Worm (Caenorhabditis elegans): ENCODE measurements around the gene C05B5.1.

C05B5.1 gene

ce11 chrIII:10023452-10023851 is 35.2 kb upstream of the C05B5.1 start, which contains the start of gene ins-21:
Gene ins-21, plus strand, starts transcription at chrIII:10023752.
- TF ChIP-seq tbx-11 (GFP tag; IDR thresholded peaks at IDR 0.05) (no peak), hmbx-1 (tag; optimal IDR thresholded peaks at IDR 0.05) (no peak), flt-1 (GFP tag; IDR thresholded peaks at IDR 0.05) (no peak), ama-1 (optimal IDR thresholded peaks at IDR 0.05) (no peak), pes-1 (GFP tag; IDR thresholded peaks at IDR 0.05) (no peak), hmg-4 (GFP tag; optimal IDR thresholded peaks at IDR 0.05) (no peak), ets-7 (tag; optimal IDR thresholded peaks at IDR 0.05) (no peak), F13C5.2 (tag; optimal IDR thresholded peaks at IDR 0.05) (no peak), aly-1 (tag; optimal IDR thresholded peaks at IDR 0.05) (no peak), tra-4 (tag; optimal IDR thresholded peaks at IDR 0.05) (no peak), ceh-13 (GFP tag; optimal IDR thresholded peaks at IDR 0.05) (no peak), ceh-36 (tag; optimal IDR thresholded peaks at IDR 0.05) (no peak), scrt-1 (GFP tag; IDR thresholded peaks at IDR 0.05) (no peak), hnd-1 (tag; optimal IDR thresholded peaks at IDR 0.05) (no peak), tbx-37 (GFP tag; conservative IDR thresholded peaks at IDR 0.05) (no peak), B0310.2 (tag; optimal IDR thresholded peaks at IDR 0.05) (no peak), sea-1 (GFP tag; conservative IDR thresholded peaks at IDR 0.05) (no peak)

ce11 chrIII:10018007-10018406 is 29.8 kb upstream of the C05B5.1 start:
- TF ChIP-seq scrt-1 (GFP tag; IDR thresholded peaks at IDR 0.05): no peak
- no peak for TF ChIP-seq sea-1 (GFP tag; conservative IDR thresholded peaks at IDR 0.05)
- TF ChIP-seq B0310.2 (tag; optimal IDR thresholded peaks at IDR 0.05): no peak
- no peak for TF ChIP-seq flt-1 (GFP tag; IDR thresholded peaks at IDR 0.05)
- TF ChIP-seq tbx-11 (GFP tag; IDR thresholded peaks at IDR 0.05): no peak
- no peak for TF ChIP-seq F13C5.2 (tag; optimal IDR thresholded peaks at IDR 0.05)
- no peak for TF ChIP-seq tra-4 (tag; optimal IDR thresholded peaks at IDR 0.05)
- TF ChIP-seq pes-1 (GFP tag; IDR thresholded peaks at IDR 0.05): no peak
- no peak for TF ChIP-seq ceh-13 (GFP tag; optimal IDR thresholded peaks at IDR 0.05)
- TF ChIP-seq ceh-36 (tag; optimal IDR thresholded peaks at IDR 0.05): no peak
- no peak for TF ChIP-seq hnd-1 (tag; optimal IDR thresholded peaks at IDR 0.05)
- no peak for TF ChIP-seq aly-1 (tag; optimal IDR thresholded peaks at IDR 0.05)
- TF ChIP-seq tbx-37 (GFP tag; conservative IDR thresholded peaks at IDR 0.05): no peak
- no peak for TF ChIP-seq hmg-4 (GFP tag; optimal IDR thresholded peaks at IDR 0.05)
- TF ChIP-seq hmbx-1 (tag; optimal IDR thresholded peaks at IDR 0.05): no peak

DNA sequence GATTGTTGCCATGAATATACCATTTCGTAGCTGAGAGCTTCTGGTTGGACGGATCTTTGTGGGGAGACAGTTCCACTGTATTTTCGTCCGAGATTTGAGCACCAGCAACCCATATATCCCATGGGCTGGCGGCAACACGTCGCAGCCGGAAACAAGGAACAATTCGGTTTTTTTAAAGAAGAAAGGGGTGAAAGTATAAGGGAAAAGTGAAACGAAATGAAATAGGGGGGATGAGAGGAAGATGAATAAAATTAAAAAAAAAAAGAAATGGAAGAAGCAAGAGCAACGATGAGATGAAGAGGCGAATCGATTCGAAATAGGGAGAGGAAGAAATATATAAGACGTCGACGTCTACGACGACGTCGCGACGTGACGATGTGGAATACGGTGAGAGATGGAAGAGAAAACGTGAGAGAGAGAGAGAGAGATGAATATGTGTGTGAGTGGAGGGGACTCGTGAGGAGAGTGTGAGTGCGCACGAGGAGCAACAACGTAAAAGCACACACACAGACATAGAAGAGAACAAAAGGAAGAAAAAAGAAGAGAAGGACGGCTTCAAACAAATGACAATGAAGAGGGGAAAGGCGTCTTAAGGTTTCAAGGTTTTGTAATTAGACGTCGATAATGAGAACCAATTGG is 28.3 kb upstream of the C05B5.1 start, which contains the start of gene rgs-1:
Gene rgs-1, minus strand, starts transcription at position 146 of the 639 bp plus-strand sequence.
- TF ChIP-seq F13C5.2 (tag; optimal IDR thresholded peaks at IDR 0.05) (peak; percentile 17), ets-7 (tag; optimal IDR thresholded peaks at IDR 0.05) (no peak)

ce11 chrIII:10012136-10012535 is 23.9 kb upstream of the C05B5.1 start, which contains the start of gene C05B5.16:
Gene C05B5.16, plus strand, starts transcription at chrIII:10012436.
- TF ChIP-seq F13C5.2 (tag; optimal IDR thresholded peaks at IDR 0.05) (no peak), hmg-4 (GFP tag; optimal IDR thresholded peaks at IDR 0.05) (no peak), ceh-13 (GFP tag; optimal IDR thresholded peaks at IDR 0.05) (no peak), ets-7 (tag; optimal IDR thresholded peaks at IDR 0.05) (no peak), B0310.2 (tag; optimal IDR thresholded peaks at IDR 0.05) (no peak), ceh-36 (tag; optimal IDR thresholded peaks at IDR 0.05) (no peak), tbx-11 (GFP tag; IDR thresholded peaks at IDR 0.05) (no peak), flt-1 (GFP tag; IDR thresholded peaks at IDR 0.05) (no peak)

DNA sequence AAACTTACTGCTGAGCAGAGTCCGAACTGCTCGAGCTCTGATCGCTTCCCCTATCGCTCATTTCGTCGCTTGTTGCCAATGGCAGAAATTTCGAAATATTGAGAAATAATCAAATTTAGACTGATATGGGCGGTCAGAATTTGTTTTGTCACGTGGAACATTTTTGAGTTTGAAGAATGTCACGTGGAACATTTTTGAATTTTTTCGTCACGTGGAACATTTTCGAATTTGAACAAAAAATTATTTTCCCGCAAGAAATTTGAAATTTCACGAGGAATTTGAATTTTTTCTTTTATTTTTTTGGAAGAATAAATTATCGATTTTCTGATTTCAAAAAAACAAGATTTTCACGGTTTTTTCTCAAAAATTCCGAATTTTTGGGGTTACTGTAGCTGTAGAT is 21.9 kb upstream of the C05B5.1 start, which contains the start of gene fbxa-155:
Gene fbxa-155, minus strand, starts transcription at position 101 of the 400 bp plus-strand sequence.
- TF ChIP-seq aly-1 (tag; optimal IDR thresholded peaks at IDR 0.05) (no peak), tbx-37 (GFP tag; conservative IDR thresholded peaks at IDR 0.05) (no peak), tra-4 (tag; optimal IDR thresholded peaks at IDR 0.05) (no peak), hnd-1 (tag; optimal IDR thresholded peaks at IDR 0.05) (no peak), sea-1 (GFP tag; conservative IDR thresholded peaks at IDR 0.05) (no peak), flt-1 (GFP tag; IDR thresholded peaks at IDR 0.05) (no peak), ets-7 (tag; optimal IDR thresholded peaks at IDR 0.05) (no peak), ceh-36 (tag; optimal IDR thresholded peaks at IDR 0.05) (no peak), ama-1 (optimal IDR thresholded peaks at IDR 0.05) (no peak)

- TF ChIP-seq hmbx-1 (tag; optimal IDR thresholded peaks at IDR 0.05) (no peak), ama-1 (optimal IDR thresholded peaks at IDR 0.05) (no peak), B0310.2 (tag; optimal IDR thresholded peaks at IDR 0.05) (no peak), tra-4 (tag; optimal IDR thresholded peaks at IDR 0.05) (no peak), ceh-13 (GFP tag; optimal IDR thresholded peaks at IDR 0.05) (no peak), tbx-37 (GFP tag; conservative IDR thresholded peaks at IDR 0.05) (no peak)
Observed at ce11 chrIII:10006734-10007348, 18.6 kb upstream of the C05B5.1 start, which contains the start of gene C05B5.8. Gene C05B5.8, minus strand, starts transcription at chrIII:10006784.

DNA sequence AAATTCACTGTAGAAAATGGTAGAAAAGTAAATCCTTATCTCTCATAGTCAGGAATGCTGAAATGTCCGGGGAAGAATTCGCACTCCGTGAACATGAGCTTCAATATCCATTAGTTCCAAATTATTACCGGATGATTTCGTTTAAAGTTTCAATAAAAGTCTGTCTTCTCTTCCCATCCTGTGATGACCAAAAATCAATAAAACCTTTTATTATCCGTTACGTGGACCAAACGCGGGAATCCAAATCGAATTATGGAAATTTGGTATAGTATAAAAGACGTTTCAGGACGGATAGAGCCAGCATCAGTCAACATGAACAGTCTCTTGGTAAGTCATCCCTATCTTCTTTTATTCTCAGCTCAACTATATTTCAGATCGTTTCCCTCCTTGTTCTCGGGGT is 16.0 kb upstream of the C05B5.1 start, which contains the start of gene C05B5.11:
Gene C05B5.11, plus strand, starts transcription at position 301 of the 400 bp plus-strand sequence.
- TF ChIP-seq F13C5.2 (tag; optimal IDR thresholded peaks at IDR 0.05) (no peak), ama-1 (optimal IDR thresholded peaks at IDR 0.05) (no peak), pes-1 (GFP tag; IDR thresholded peaks at IDR 0.05) (no peak), hnd-1 (tag; optimal IDR thresholded peaks at IDR 0.05) (no peak), tra-4 (tag; optimal IDR thresholded peaks at IDR 0.05) (no peak), hmg-4 (GFP tag; optimal IDR thresholded peaks at IDR 0.05) (no peak), hmbx-1 (tag; optimal IDR thresholded peaks at IDR 0.05) (no peak), aly-1 (tag; optimal IDR thresholded peaks at IDR 0.05) (no peak), scrt-1 (GFP tag; IDR thresholded peaks at IDR 0.05) (no peak), tbx-11 (GFP tag; IDR thresholded peaks at IDR 0.05) (no peak), ceh-13 (GFP tag; optimal IDR thresholded peaks at IDR 0.05) (no peak), tbx-37 (GFP tag; conservative IDR thresholded peaks at IDR 0.05) (no peak), flt-1 (GFP tag; IDR thresholded peaks at IDR 0.05) (no peak), ceh-36 (tag; optimal IDR thresholded peaks at IDR 0.05) (no peak), B0310.2 (tag; optimal IDR thresholded peaks at IDR 0.05) (no peak), ets-7 (tag; optimal IDR thresholded peaks at IDR 0.05) (no peak), sea-1 (GFP tag; conservative IDR thresholded peaks at IDR 0.05) (no peak)
